Worm (Caenorhabditis elegans): ENCODE measurements around the gene srlf-34.

DNA sequence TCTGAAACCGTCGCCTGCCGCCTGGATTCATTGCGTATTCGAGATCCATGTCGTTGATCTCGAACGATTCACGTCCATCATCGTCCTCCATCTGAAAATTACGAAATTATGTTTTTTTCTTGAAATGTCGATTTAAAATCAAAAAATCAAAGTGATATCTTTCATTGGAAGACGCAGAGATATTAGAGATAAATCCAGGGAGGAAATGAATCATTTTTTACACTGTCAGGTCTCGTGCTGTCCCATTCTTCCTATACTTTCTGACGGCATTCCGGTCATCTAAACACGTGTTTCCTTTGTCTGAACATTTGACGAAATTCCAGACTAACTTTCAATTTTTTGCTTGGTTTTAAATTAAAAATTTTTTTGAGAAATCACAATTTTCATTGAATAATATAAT is 37.8 kb downstream of the srlf-34 start, which contains the start of gene stip-1:
- TF ChIP-seq ces-1 (GFP tag; optimal IDR thresholded peaks at IDR 0.05) (no peak), nhr-28 (tag; optimal IDR thresholded peaks at IDR 0.05) (no peak), elt-1 (tag; optimal IDR thresholded peaks at IDR 0.05; ENCODE audit: borderline replicate concordance, insufficient read depth) (no peak), unc-62 (GFP tag; optimal IDR thresholded peaks at IDR 0.05) (no peak), elt-3 (tag; optimal IDR thresholded peaks at IDR 0.05) (no peak), nhr-12 (tag; optimal IDR thresholded peaks at IDR 0.05) (no peak), mab-5 (tag; optimal IDR thresholded peaks at IDR 0.05) (no peak), flh-1 (GFP tag; optimal IDR thresholded peaks at IDR 0.05) (no peak)
